Worm (Caenorhabditis elegans) whole organism, L2 larva: ENCODE results near the gene pho-7.

Source experiments
- ZK546.5 ChIP-seq: sonication (generic microtip); optimal IDR thresholded peaks from 2 replicates; lab custom pipeline; 2017; ENCODE audit warnings: missing biosample characterization, missing genetic modification characterization
- alr-1 ChIP-seq: fragments of 150-350 bp; optimal IDR thresholded peaks from 2 replicates; lab custom pipeline; 2014; ENCODE audit warnings: missing biosample characterization, missing genetic modification characterization
- ama-1 ChIP-seq: fragments of 150-350 bp; optimal IDR thresholded peaks from 2 replicates; lab custom pipeline; 2018; ENCODE audit warnings: inconsistent platforms
- ceh-82 ChIP-seq: fragments of 150-350 bp; optimal IDR thresholded peaks from 2 replicates; lab custom pipeline; 2014; ENCODE audit warnings: missing biosample characterization, missing genetic modification characterization
- egl-27 ChIP-seq: sonication (generic microtip); optimal IDR thresholded peaks from 3 replicates; lab custom pipeline; 2017; ENCODE audit warnings: missing biosample characterization, missing genetic modification reagents, missing genetic modification characterization
- lin-39 ChIP-seq: fragments of 150-350 bp; optimal IDR thresholded peaks from 2 replicates; lab custom pipeline; 2014; ENCODE audit warnings: missing biosample characterization, missing genetic modification reagents, missing genetic modification characterization
- nhr-12 ChIP-seq: fragments of 150-350 bp; optimal IDR thresholded peaks from 2 replicates; lab custom pipeline; 2014; ENCODE audit warnings: missing biosample characterization, missing genetic modification characterization
- nhr-237 ChIP-seq: fragments of 150-350 bp; optimal IDR thresholded peaks from 2 replicates; lab custom pipeline; 2014; ENCODE audit warnings: missing biosample characterization, missing genetic modification characterization
- nhr-77 ChIP-seq: fragments of 150-350 bp; optimal IDR thresholded peaks from 2 replicates; lab custom pipeline; 2014; ENCODE audit warnings: missing biosample characterization, missing genetic modification characterization
- unc-39 ChIP-seq: fragments of 150-350 bp; optimal IDR thresholded peaks from 2 replicates; lab custom pipeline; 2014; ENCODE audit warnings: missing biosample characterization, missing genetic modification characterization
- unc-55 ChIP-seq: fragments of 150-350 bp; sonication (generic microtip); optimal IDR thresholded peaks from 3 replicates; lab custom pipeline; 2014; ENCODE audit warnings: missing biosample characterization, missing genetic modification reagents, missing genetic modification characterization
- unc-62 ChIP-seq: fragments of 150-350 bp; optimal IDR thresholded peaks from 2 replicates; lab custom pipeline; 2014; ENCODE audit warnings: missing biosample characterization, missing genetic modification reagents, missing genetic modification characterization
- zag-1 ChIP-seq: fragments of 150-350 bp; optimal IDR thresholded peaks from 2 replicates; lab custom pipeline; 2014; ENCODE audit warnings: missing biosample characterization, missing genetic modification characterization

DNA sequence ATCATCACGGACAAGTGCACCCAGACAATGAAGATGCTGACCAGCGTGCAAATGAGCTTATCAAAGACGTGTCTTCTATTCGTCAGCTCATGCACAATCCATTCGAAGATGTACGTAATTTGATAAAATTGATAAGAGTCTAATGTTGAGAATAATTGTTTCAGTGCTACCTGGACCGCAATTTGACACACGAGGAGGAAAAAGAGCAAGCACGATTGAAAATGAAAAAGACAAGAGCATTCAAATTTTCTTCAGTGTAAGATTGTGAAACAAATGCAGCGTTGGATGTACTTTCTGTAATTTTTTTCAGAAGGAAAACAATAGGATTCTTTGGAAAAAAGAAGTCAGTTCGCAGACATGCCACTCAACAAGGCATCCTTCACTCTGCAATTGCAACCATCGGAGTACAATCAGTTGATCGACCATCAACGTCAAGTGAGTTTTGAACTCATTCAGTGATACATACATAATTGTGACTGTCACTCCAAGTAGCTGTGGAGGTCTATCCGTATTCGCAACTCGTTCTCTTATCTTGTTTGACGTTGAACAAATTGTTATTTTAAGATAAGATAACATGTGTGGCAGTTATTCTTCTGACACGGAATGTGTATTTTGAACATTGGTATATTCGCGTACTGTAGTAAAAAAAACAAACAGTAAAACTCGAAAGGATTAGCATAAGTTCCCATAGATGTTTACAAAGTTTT lies 16.0 kb upstream of the pho-7 start:
- TF ChIP-seq ceh-82 (tag; lab: Kevin White, UChicago) (no peak), ZK546.5 (tag; lab: Kevin White, UChicago) (no peak), ama-1 (lab: Kevin White, UChicago) (no peak), nhr-77 (no peak), zag-1 (tag; lab: Kevin White, UChicago) (no peak), alr-1 (tag; lab: Kevin White, UChicago) (no peak), lin-39 (no peak), unc-55 (GFP tag; lab: Kevin White, UChicago) (no peak), nhr-12 (no peak), nhr-237 (tag; lab: Kevin White, UChicago) (no peak), unc-62 (GFP tag; lab: Kevin White, UChicago) (no peak), unc-39 (tag; lab: Kevin White, UChicago) (no peak), egl-27 (tag; lab: Kevin White, UChicago) (no peak)
